Worm (Caenorhabditis elegans) whole organism, young adult: ENCODE measurements around the gene alh-7.

ENCODE experiments used
- bed-2 ChIP-seq: fragments of 200-800 bp; sonication (Bioruptor generic); IDR thresholded peaks from 2 replicates; pipeline ENCODE4 v1.3.6; 2022; ENCODE audit warnings: missing genetic modification reagents, missing genetic modification characterization, missing compliant biosample characterization
- snpc-3.4 ChIP-seq: sonication (generic microtip); optimal IDR thresholded peaks from 2 replicates; lab custom pipeline; 2017; ENCODE audit warnings: missing genetic modification characterization, mild to moderate bottlenecking, missing compliant biosample characterization, antibody characterized with exemption, moderate library complexity, missing genotype, missing genetic modification reagents

ce11 chrII:13484108-13484507 is 7.5 kb downstream of the alh-7 start:
- TF ChIP-seq bed-2 (GFP tag; lab: Robert Waterston, UW) (no peak), snpc-3.4 (no peak)
